Worm (Caenorhabditis elegans) whole organism, L3 larva: Measurements from ENCODE around the gene F56D5.6.

Experiments used
- R02D3.7 ChIP-seq: fragments of 150-350 bp; optimal IDR thresholded peaks from 2 replicates; lab custom pipeline; 2014; ENCODE audit warnings: missing biosample characterization, missing genetic modification characterization
- ZK546.5 ChIP-seq: sonication (generic microtip); optimal IDR thresholded peaks from 2 replicates; lab custom pipeline; 2017; ENCODE audit warnings: missing biosample characterization, missing genetic modification characterization
- aly-2 ChIP-seq: fragments of 150-350 bp; optimal IDR thresholded peaks from 2 replicates; lab custom pipeline; 2014; ENCODE audit warnings: missing biosample characterization, missing genetic modification characterization
- ama-1 ChIP-seq: fragments of 150-350 bp; optimal IDR thresholded peaks from 2 replicates; lab custom pipeline; 2018
- ceh-16 ChIP-seq: sonication (generic microtip); optimal IDR thresholded peaks from 2 replicates; lab custom pipeline; 2017; ENCODE audit warnings: missing biosample characterization, missing genetic modification characterization
- ceh-28 ChIP-seq: fragments of 150-350 bp; optimal IDR thresholded peaks from 2 replicates; lab custom pipeline; 2014; ENCODE audit warnings: missing biosample characterization, missing genetic modification reagents, missing genetic modification characterization
- ceh-82 ChIP-seq: fragments of 150-350 bp; optimal IDR thresholded peaks from 2 replicates; lab custom pipeline; 2014; ENCODE audit warnings: missing biosample characterization, missing genetic modification characterization
- ceh-9 ChIP-seq: sonication (generic microtip); optimal IDR thresholded peaks from 2 replicates; lab custom pipeline; 2018; ENCODE audit warnings: missing biosample characterization, missing genetic modification characterization
- daf-12 ChIP-seq: fragments of 150-350 bp; optimal IDR thresholded peaks from 2 replicates; lab custom pipeline; 2014; ENCODE audit warnings: missing biosample characterization, missing genetic modification reagents, missing genetic modification characterization
- egl-27 ChIP-seq: sonication (generic microtip); optimal IDR thresholded peaks from 4 replicates; lab custom pipeline; 2017; ENCODE audit warnings: missing biosample characterization, missing genetic modification reagents, missing genetic modification characterization
- egl-5 ChIP-seq: fragments of 150-350 bp; optimal IDR thresholded peaks from 2 replicates; lab custom pipeline; 2017; ENCODE audit warnings: missing biosample characterization, missing genetic modification reagents, missing genetic modification characterization, inconsistent platforms
- elt-1 ChIP-seq: fragments of 150-350 bp; optimal IDR thresholded peaks from 2 replicates; lab custom pipeline; 2014; ENCODE audit warnings: missing biosample characterization, missing genetic modification characterization
- elt-2 ChIP-seq: sonication (generic microtip); optimal IDR thresholded peaks from 2 replicates; lab custom pipeline; 2016; ENCODE audit warnings: missing genetic modification reagents, mild to moderate bottlenecking, missing genetic modification characterization, missing compliant biosample characterization
- elt-3 ChIP-seq, 3 experiments: fragments of 150-350 bp in 1 of 3; sonication (generic microtip) in 2 of 3; optimal IDR thresholded peaks; 2 replicates in 2 of 3; 4 replicates in 1 of 3; lab custom pipeline; 2014 to 2017; ENCODE audit warnings: missing biosample characterization in 3 of 3, missing genetic modification characterization in 3 of 3
- eor-1 ChIP-seq, 2 experiments: fragments of 150-350 bp; optimal IDR thresholded peaks; 2 replicates each; lab custom pipeline; 2014 to 2018; ENCODE audit warnings: missing biosample characterization in 2 of 2, missing genetic modification characterization in 2 of 2
- fkh-10 ChIP-seq: sonication (generic microtip); optimal IDR thresholded peaks from 2 replicates; lab custom pipeline; 2017; ENCODE audit warnings: missing biosample characterization, missing genetic modification reagents, missing genetic modification characterization
- fkh-2 ChIP-seq: fragments of 150-350 bp; optimal IDR thresholded peaks from 2 replicates; lab custom pipeline; 2014; ENCODE audit warnings: missing biosample characterization, missing genetic modification reagents, missing genetic modification characterization
- fos-1 ChIP-seq: fragments of 150-350 bp; optimal IDR thresholded peaks from 2 replicates; lab custom pipeline; 2014; ENCODE audit warnings: missing biosample characterization, missing genetic modification characterization
- hmg-11 ChIP-seq: sonication (generic microtip); optimal IDR thresholded peaks from 2 replicates; lab custom pipeline; 2016; ENCODE audit warnings: missing genetic modification characterization, missing compliant biosample characterization
- jun-1 ChIP-seq: fragments of 150-350 bp; optimal IDR thresholded peaks from 2 replicates; lab custom pipeline; 2014; ENCODE audit warnings: missing biosample characterization, missing genetic modification reagents, missing genetic modification characterization
- lin-15B ChIP-seq: fragments of 150-350 bp; optimal IDR thresholded peaks from 2 replicates; lab custom pipeline; 2014; ENCODE audit warnings: missing biosample characterization, missing genetic modification characterization
- lin-39 ChIP-seq: fragments of 150-350 bp; optimal IDR thresholded peaks from 2 replicates; lab custom pipeline; 2018; ENCODE audit warnings: missing biosample characterization, missing genetic modification reagents, missing genetic modification characterization
- lsy-12 ChIP-seq: sonication (generic microtip); optimal IDR thresholded peaks from 2 replicates; lab custom pipeline; 2016; ENCODE audit warnings: mild to moderate bottlenecking, missing genetic modification characterization, missing compliant biosample characterization
- mdl-1 ChIP-seq: fragments of 150-350 bp; optimal IDR thresholded peaks from 2 replicates; lab custom pipeline; 2014; ENCODE audit warnings: missing biosample characterization, missing genetic modification characterization
- mml-1 ChIP-seq: fragments of 150-350 bp; sonication (generic microtip); optimal IDR thresholded peaks from 3 replicates; lab custom pipeline; 2014; ENCODE audit warnings: missing biosample characterization, missing genetic modification characterization
- nfya-1 ChIP-seq: sonication (generic microtip); optimal IDR thresholded peaks from 2 replicates; lab custom pipeline; 2017; ENCODE audit warnings: missing genetic modification characterization, mild to moderate bottlenecking, missing compliant biosample characterization, antibody characterized with exemption, moderate library complexity; ENCODE audit not compliant: insufficient read depth
- nhr-11 ChIP-seq: fragments of 150-350 bp; optimal IDR thresholded peaks from 2 replicates; lab custom pipeline; 2014; ENCODE audit warnings: missing biosample characterization, missing genetic modification characterization
- nhr-12 ChIP-seq: fragments of 150-350 bp; optimal IDR thresholded peaks from 2 replicates; lab custom pipeline; 2014; ENCODE audit warnings: missing biosample characterization, missing genetic modification characterization
- nhr-23 ChIP-seq: fragments of 150-350 bp; optimal IDR thresholded peaks from 2 replicates; lab custom pipeline; 2014; ENCODE audit warnings: missing biosample characterization, missing genetic modification reagents, missing genetic modification characterization
- nhr-237 ChIP-seq: fragments of 150-350 bp; optimal IDR thresholded peaks from 2 replicates; lab custom pipeline; 2014; ENCODE audit warnings: missing biosample characterization, missing genetic modification characterization
- nhr-25 ChIP-seq: sonication (generic microtip); optimal IDR thresholded peaks from 2 replicates; lab custom pipeline; 2017; ENCODE audit warnings: missing biosample characterization, missing genetic modification characterization
- nhr-28 ChIP-seq: fragments of 150-350 bp; optimal IDR thresholded peaks from 2 replicates; lab custom pipeline; 2014; ENCODE audit warnings: missing biosample characterization, missing genetic modification characterization
- nhr-43 ChIP-seq: sonication (generic microtip); optimal IDR thresholded peaks from 2 replicates; lab custom pipeline; 2016; ENCODE audit warnings: mild to moderate bottlenecking, missing genetic modification characterization, missing compliant biosample characterization; ENCODE audit not compliant: poor library complexity, severe bottlenecking
- nhr-67 ChIP-seq: fragments of 150-350 bp; optimal IDR thresholded peaks from 2 replicates; lab custom pipeline; 2014; ENCODE audit warnings: missing biosample characterization, missing genetic modification characterization
- nhr-76 ChIP-seq: fragments of 150-350 bp; sonication (generic microtip); optimal IDR thresholded peaks from 5 replicates; lab custom pipeline; 2014; ENCODE audit warnings: missing biosample characterization, missing genetic modification characterization
- nhr-77 ChIP-seq: fragments of 150-350 bp; optimal IDR thresholded peaks from 2 replicates; lab custom pipeline; 2014; ENCODE audit warnings: missing biosample characterization, missing genetic modification characterization
- pha-4 ChIP-seq: fragments of 150-350 bp; optimal IDR thresholded peaks from 2 replicates; lab custom pipeline; 2014; ENCODE audit warnings: missing biosample characterization, missing genetic modification reagents, missing genetic modification characterization
- pqm-1 ChIP-seq: fragments of 150-350 bp; optimal IDR thresholded peaks from 2 replicates; lab custom pipeline; 2017; ENCODE audit warnings: missing biosample characterization, missing genetic modification characterization, inconsistent platforms
- sea-2 ChIP-seq: fragments of 150-350 bp; sonication (generic microtip); optimal IDR thresholded peaks from 4 replicates; lab custom pipeline; 2014; ENCODE audit warnings: missing biosample characterization, missing genetic modification reagents, missing genetic modification characterization
- skn-1 ChIP-seq: fragments of 150-350 bp; optimal IDR thresholded peaks from 2 replicates; lab custom pipeline; 2014; ENCODE audit warnings: missing biosample characterization, missing genetic modification characterization
- snpc-4 ChIP-seq: fragments of 150-350 bp; optimal IDR thresholded peaks from 2 replicates; lab custom pipeline; 2014; ENCODE audit warnings: missing biosample characterization, missing genetic modification characterization
- tbx-2 ChIP-seq: sonication (generic microtip); optimal IDR thresholded peaks from 2 replicates; lab custom pipeline; 2016; ENCODE audit warnings: mild to moderate bottlenecking, missing genetic modification characterization, missing compliant biosample characterization
- unc-39 ChIP-seq: sonication (generic microtip); optimal IDR thresholded peaks from 4 replicates; lab custom pipeline; 2017; ENCODE audit warnings: missing biosample characterization, missing genetic modification characterization
- unc-62 ChIP-seq: fragments of 150-350 bp; sonication (generic microtip); optimal IDR thresholded peaks from 4 replicates; lab custom pipeline; 2014; ENCODE audit warnings: missing biosample characterization, missing genetic modification reagents, missing genetic modification characterization
- zag-1 ChIP-seq: fragments of 150-350 bp; optimal IDR thresholded peaks from 2 replicates; lab custom pipeline; 2014; ENCODE audit warnings: missing biosample characterization, missing genetic modification characterization
- ztf-11 ChIP-seq: fragments of 150-350 bp; optimal IDR thresholded peaks from 2 replicates; lab custom pipeline; 2014; ENCODE audit warnings: missing biosample characterization, missing genetic modification characterization
- ztf-4 ChIP-seq: fragments of 150-350 bp; optimal IDR thresholded peaks from 2 replicates; lab custom pipeline; 2014; ENCODE audit warnings: missing biosample characterization, missing genetic modification characterization

Gene F56D5.6

ce11 chrIV:9438753-9439152 lies 37.0 kb downstream of the F56D5.6 start:
- TF ChIP-seq pqm-1 (peak; percentile 4), nfya-1 (tag; lab: Kevin White, UChicago) (peak; percentile 12), nhr-23 (tag; lab: Kevin White, UChicago) (peak; percentile 32), tbx-2 (tag; lab: Kevin White, UChicago) (peak; percentile 40), elt-2 (tag; lab: Kevin White, UChicago) (peak; percentile 50), lin-15B (tag; lab: Kevin White, UChicago) (no peak), zag-1 (tag; lab: Kevin White, UChicago) (no peak), nhr-43 (tag; lab: Kevin White, UChicago) (peak; percentile 56), nhr-25 (peak; percentile 60), lsy-12 (tag; lab: Kevin White, UChicago) (peak; percentile 63), ama-1 (lab: Kevin White, UChicago) (peak; percentile 96), elt-3 (tag; optimal IDR thresholded peaks at IDR 0.05; lab: Kevin White, UChicago) (peak in 1 of 3 experiments; percentile 10), daf-12 (tag; lab: Kevin White, UChicago) (no peak)

ce11 chrIV:9440880-9441336 lies 39.2 kb downstream of the F56D5.6 start, which contains the start of gene idh-1:
Gene idh-1, minus strand, starts transcription at chrIV:9441107.
- TF ChIP-seq nhr-11 (tag; lab: Kevin White, UChicago) = no peak
- peak; percentile 17 for TF ChIP-seq pqm-1
- no peak for TF ChIP-seq fkh-2 (tag; lab: Kevin White, UChicago)
- TF ChIP-seq nhr-77 = no peak
- peak; percentile 59 for TF ChIP-seq lin-39 (tag; lab: Kevin White, UChicago)
- no peak for TF ChIP-seq fos-1 (tag; lab: Kevin White, UChicago)
- TF ChIP-seq tbx-2 (tag; lab: Kevin White, UChicago) = no peak
- no peak for TF ChIP-seq mdl-1
- no peak for TF ChIP-seq elt-1
- TF ChIP-seq eor-1 (tag; optimal IDR thresholded peaks at IDR 0.05; lab: Kevin White, UChicago) = no peak
- TF ChIP-seq hmg-11 = peak; percentile 27
- TF ChIP-seq nhr-237 = no peak
- TF ChIP-seq egl-5 (tag; lab: Kevin White, UChicago) = no peak
- peak; percentile 45 for TF ChIP-seq nhr-23 (tag; lab: Kevin White, UChicago)
- TF ChIP-seq ceh-28 (tag; lab: Kevin White, UChicago) = no peak
- TF ChIP-seq lin-15B (tag; lab: Kevin White, UChicago) = peak; percentile 62
- no peak for TF ChIP-seq zag-1 (tag; lab: Kevin White, UChicago)
- TF ChIP-seq ztf-11 (tag; lab: Kevin White, UChicago) = no peak
- TF ChIP-seq nhr-76 = no peak
- TF ChIP-seq lsy-12 (tag; lab: Kevin White, UChicago) = no peak
- TF ChIP-seq egl-27 = no peak
- peak; percentile 25 for TF ChIP-seq pha-4 (tag; lab: Kevin White, UChicago)
- no peak for TF ChIP-seq unc-62
- no peak for TF ChIP-seq elt-2 (tag; lab: Kevin White, UChicago)
- TF ChIP-seq elt-3 (tag; optimal IDR thresholded peaks at IDR 0.05; lab: Kevin White, UChicago) = no peak
- no peak for TF ChIP-seq ztf-4 (tag; lab: Kevin White, UChicago)
- no peak for TF ChIP-seq unc-39 (tag; lab: Kevin White, UChicago)
- no peak for TF ChIP-seq daf-12 (tag; lab: Kevin White, UChicago)
- no peak for TF ChIP-seq nhr-28
- peak; percentile 58 for TF ChIP-seq nfya-1 (tag; lab: Kevin White, UChicago)
- no peak for TF ChIP-seq aly-2 (tag; lab: Kevin White, UChicago)
- peak; percentile 88 for TF ChIP-seq nhr-25
- TF ChIP-seq ceh-9 (tag; lab: Kevin White, UChicago) = no peak
- TF ChIP-seq sea-2 (GFP tag; lab: Kevin White, UChicago) = no peak
- no peak for TF ChIP-seq mml-1 (tag; lab: Kevin White, UChicago)
- no peak for TF ChIP-seq fkh-10 (GFP tag; lab: Kevin White, UChicago)
- no peak for TF ChIP-seq R02D3.7 (tag; lab: Kevin White, UChicago)
- peak; percentile 83 for TF ChIP-seq snpc-4 (tag; lab: Kevin White, UChicago)
- TF ChIP-seq ceh-16 = no peak
- no peak for TF ChIP-seq jun-1 (tag; lab: Kevin White, UChicago)
- TF ChIP-seq nhr-12 (tag; lab: Kevin White, UChicago) = no peak
- no peak for TF ChIP-seq nhr-43 (tag; lab: Kevin White, UChicago)
- TF ChIP-seq ceh-82 = no peak
- TF ChIP-seq ama-1 (lab: Kevin White, UChicago) = peak; percentile 89
- no peak for TF ChIP-seq ZK546.5 (tag; lab: Kevin White, UChicago)
- TF ChIP-seq skn-1 (tag; lab: Kevin White, UChicago) = no peak
- no peak for TF ChIP-seq nhr-67 (tag; lab: Kevin White, UChicago)
